Fruit fly (Drosophila melanogaster): ENCODE data around the gene Rab3-GAP.

dm6 chr2L:12063035-12063434, at the start of gene Rab3-GAP:
- TF ChIP-seq CG16779 (tag; optimal IDR thresholded peaks at IDR 0.05) = no peak
- no peak for TF ChIP-seq CG32006 (GFP tag; optimal IDR thresholded peaks at IDR 0.05)
- no peak for TF ChIP-seq net (GFP tag; optimal IDR thresholded peaks at IDR 0.05)
- TF ChIP-seq OdsH (GFP tag; optimal IDR thresholded peaks at IDR 0.05) = no peak
- TF ChIP-seq Ets96B (tag; optimal IDR thresholded peaks at IDR 0.05) = no peak

Data from whole organism, prepupa.